Fruit fly (Drosophila melanogaster) whole organism, embryonic: ENCODE measurements around the gene Lsp2.
A peak's percentile ranks its signal among the peaks of the same experiment; 100 is the strongest.

Experiments
- Asciz ChIP-seq: fragments of 200-800 bp; sonication (Bioruptor generic); optimal IDR thresholded peaks from 2 replicates; lab custom pipeline; 2017; ENCODE audit warnings: missing biosample characterization, mild to moderate bottlenecking, missing genetic modification characterization, missing genetic modification reagents
- Bgb ChIP-seq: fragments of 200-800 bp; sonication (Bioruptor generic); IDR thresholded peaks from 2 replicates; pipeline ENCODE4 v1.3.6; 2022; ENCODE audit warnings: missing biosample characterization, missing genetic modification characterization; ENCODE audit not compliant: partially characterized antibody
- CG11247 ChIP-seq: fragments of 200-800 bp; sonication (Bioruptor generic); IDR thresholded peaks from 2 replicates; pipeline ENCODE4 v1.3.6; 2022; ENCODE audit warnings: missing biosample characterization, missing genetic modification characterization
- CG12391 ChIP-seq: fragments of 200-800 bp; sonication (Bioruptor generic); optimal IDR thresholded peaks from 3 replicates; lab custom pipeline; 2018; ENCODE audit warnings: missing biosample characterization, mild to moderate bottlenecking, missing genetic modification characterization, moderate library complexity
- CG13287 ChIP-seq: fragments of 200-800 bp; sonication (Bioruptor generic); IDR thresholded peaks from 2 replicates; pipeline ENCODE4 v1.3.6; 2022; ENCODE audit warnings: missing biosample characterization, missing genetic modification characterization; ENCODE audit not compliant: partially characterized antibody
- CG14710 ChIP-seq: fragments of 200-800 bp; sonication (Bioruptor generic); optimal IDR thresholded peaks from 3 replicates; lab custom pipeline; 2019; ENCODE audit warnings: missing biosample characterization, mild to moderate bottlenecking, missing genetic modification characterization, moderate library complexity
- CG17829 ChIP-seq: fragments of 200-800 bp; optimal IDR thresholded peaks from 2 replicates; lab custom pipeline; 2019; ENCODE audit warnings: missing biosample characterization, mild to moderate bottlenecking, missing genetic modification characterization, moderate library complexity
- CG2116 ChIP-seq: fragments of 200-800 bp; sonication (Bioruptor generic); optimal IDR thresholded peaks from 3 replicates; lab custom pipeline; 2018; ENCODE audit warnings: missing biosample characterization, mild to moderate bottlenecking, missing genetic modification characterization
- CG2129 ChIP-seq: fragments of 200-800 bp; sonication (Bioruptor generic); IDR thresholded peaks from 2 replicates; pipeline ENCODE4 v1.3.6; 2022; ENCODE audit warnings: missing biosample characterization, missing genetic modification characterization; ENCODE audit not compliant: partially characterized antibody
- CG2712 ChIP-seq: fragments of 200-800 bp; optimal IDR thresholded peaks from 3 replicates; lab custom pipeline; 2019; ENCODE audit warnings: missing biosample characterization, mild to moderate bottlenecking, missing genetic modification characterization, moderate library complexity
- CG34422 ChIP-seq: fragments of 200-800 bp; sonication (Bioruptor generic); IDR thresholded peaks from 3 replicates; pipeline ENCODE4 v1.3.6; 2022; ENCODE audit warnings: missing biosample characterization, missing genetic modification characterization
- CG4360 ChIP-seq: fragments of 200-800 bp; sonication (Bioruptor generic); IDR thresholded peaks from 2 replicates; pipeline ENCODE4 v1.3.6; 2022; ENCODE audit warnings: missing biosample characterization, missing genetic modification characterization
- CG43689 ChIP-seq: fragments of 200-800 bp; sonication (Bioruptor generic); IDR thresholded peaks from 2 replicates; pipeline ENCODE4 v1.3.6; 2022; ENCODE audit warnings: missing biosample characterization, missing genetic modification characterization
- CG6813 ChIP-seq: fragments of 200-800 bp; sonication (Bioruptor generic); optimal IDR thresholded peaks from 2 replicates; lab custom pipeline; 2017; ENCODE audit warnings: missing biosample characterization, missing genetic modification characterization, mild to moderate bottlenecking, moderate library complexity, missing genetic modification reagents
- Dll ChIP-seq: fragments of 200-800 bp; sonication (Bioruptor generic); IDR thresholded peaks from 4 replicates; pipeline ENCODE4 v1.3.6; 2022; ENCODE audit warnings: missing biosample characterization, missing genetic modification characterization; ENCODE audit not compliant: partially characterized antibody
- Doc3 ChIP-seq: fragments of 200-800 bp; sonication (Bioruptor generic); IDR thresholded peaks from 3 replicates; pipeline ENCODE4 v1.3.6; 2022; ENCODE audit warnings: missing biosample characterization, missing genetic modification characterization; ENCODE audit not compliant: partially characterized antibody
- HLH4C ChIP-seq: fragments of 200-800 bp; sonication (Bioruptor generic); IDR thresholded peaks from 3 replicates; pipeline ENCODE4 v1.3.6; 2022; ENCODE audit warnings: missing biosample characterization, missing genetic modification characterization; ENCODE audit not compliant: partially characterized antibody
- MESR4 ChIP-seq: fragments of 200-800 bp; sonication (Bioruptor generic); optimal IDR thresholded peaks from 2 replicates; lab custom pipeline; 2018; ENCODE audit warnings: missing biosample characterization, mild to moderate bottlenecking, missing genetic modification characterization, moderate library complexity
- Med ChIP-seq: fragments of 200-800 bp; sonication (Bioruptor generic); peaks from one replicate; lab custom pipeline; 2016; ENCODE audit warnings: missing biosample characterization, missing genetic modification characterization, mild to moderate bottlenecking, inconsistent platforms, moderate library complexity
- Mrtf ChIP-seq: fragments of 200-800 bp; sonication (Bioruptor generic); IDR thresholded peaks from 3 replicates; pipeline ENCODE4 v1.3.6; 2022; ENCODE audit warnings: missing biosample characterization, missing genetic modification characterization
- Opbp ChIP-seq: fragments of 200-800 bp; sonication (Bioruptor generic); IDR thresholded peaks from 3 replicates; pipeline ENCODE4 v1.3.6; 2022; ENCODE audit warnings: missing biosample characterization, missing genetic modification characterization; ENCODE audit not compliant: partially characterized antibody
- PHDP ChIP-seq: fragments of 200-800 bp; sonication (Bioruptor generic); optimal IDR thresholded peaks from 3 replicates; lab custom pipeline; 2018; ENCODE audit warnings: missing biosample characterization, mild to moderate bottlenecking, missing genetic modification characterization, moderate library complexity
- Scr ChIP-seq: fragments of 200-800 bp; sonication (Bioruptor generic); IDR thresholded peaks from 2 replicates; pipeline ENCODE4 v1.3.6; 2022; ENCODE audit warnings: missing biosample characterization, missing genetic modification characterization; ENCODE audit not compliant: partially characterized antibody
- Sry-δ ChIP-seq: fragments of 200-800 bp; sonication (Bioruptor generic); optimal IDR thresholded peaks from 2 replicates; lab custom pipeline; 2016; ENCODE audit warnings: missing biosample characterization, missing genetic modification characterization
- YL-1 ChIP-seq: fragments of 200-800 bp; sonication (Bioruptor generic); optimal IDR thresholded peaks from 3 replicates; lab custom pipeline; 2017; ENCODE audit warnings: missing biosample characterization, mild to moderate bottlenecking, missing genetic modification characterization
- amos ChIP-seq: fragments of 200-800 bp; sonication (Bioruptor generic); IDR thresholded peaks from 2 replicates; pipeline ENCODE4 v1.3.6; 2022; ENCODE audit warnings: missing biosample characterization, missing genetic modification characterization; ENCODE audit not compliant: partially characterized antibody
- ash1 ChIP-seq: fragments of 200-800 bp; sonication (Bioruptor generic); optimal IDR thresholded peaks from 2 replicates; lab custom pipeline; 2018; ENCODE audit warnings: missing biosample characterization, mild to moderate bottlenecking, missing genetic modification characterization
- ato ChIP-seq: fragments of 200-800 bp; sonication (Bioruptor generic); IDR thresholded peaks from 2 replicates; pipeline ENCODE4 v1.3.6; 2022; ENCODE audit warnings: missing biosample characterization, missing genetic modification characterization; ENCODE audit not compliant: partially characterized antibody
- bbx ChIP-seq: fragments of 200-800 bp; sonication (Bioruptor generic); IDR thresholded peaks from 2 replicates; pipeline ENCODE4 v1.3.6; 2022; ENCODE audit warnings: missing biosample characterization, missing genetic modification characterization; ENCODE audit not compliant: partially characterized antibody
- bcd ChIP-seq: fragments of 200-800 bp; sonication (Bioruptor generic); optimal IDR thresholded peaks from 2 replicates; lab custom pipeline; 2017; ENCODE audit warnings: missing biosample characterization, mild to moderate bottlenecking, missing genetic modification characterization
- chinmo ChIP-seq: fragments of 200-800 bp; sonication (Bioruptor generic); IDR thresholded peaks from 4 replicates; pipeline ENCODE4 v1.3.6; 2022; ENCODE audit warnings: missing biosample characterization, missing genetic modification characterization; ENCODE audit not compliant: partially characterized antibody
- gro ChIP-seq: fragments of 200-800 bp; sonication (Bioruptor generic); optimal IDR thresholded peaks from 2 replicates; lab custom pipeline; 2016; ENCODE audit warnings: missing biosample characterization, missing genetic modification characterization
- hbn ChIP-seq: fragments of 200-800 bp; sonication (Bioruptor generic); IDR thresholded peaks from 2 replicates; pipeline ENCODE4 v1.3.6; 2022; ENCODE audit warnings: missing biosample characterization, missing genetic modification characterization; ENCODE audit not compliant: partially characterized antibody
- insv ChIP-seq, 2 experiments: fragments of 200-800 bp; sonication (Bioruptor generic); optimal IDR thresholded peaks; 3 replicates each; lab custom pipeline; 2016 to 2018; ENCODE audit warnings: missing biosample characterization in 2 of 2, missing genetic modification characterization in 2 of 2
- inv ChIP-seq: fragments of 200-800 bp; sonication (Bioruptor generic); IDR thresholded peaks from 2 replicates; pipeline ENCODE4 v1.3.6; 2022; ENCODE audit warnings: missing biosample characterization, missing genetic modification characterization; ENCODE audit not compliant: partially characterized antibody
- mld ChIP-seq: fragments of 200-800 bp; sonication (Bioruptor generic); IDR thresholded peaks from 3 replicates; pipeline ENCODE4 v1.3.6; 2022; ENCODE audit warnings: missing biosample characterization, missing genetic modification characterization; ENCODE audit not compliant: partially characterized antibody
- nerfin-2 ChIP-seq: fragments of 200-800 bp; sonication (Bioruptor generic); IDR thresholded peaks from 2 replicates; pipeline ENCODE4 v1.3.6; 2022; ENCODE audit warnings: missing biosample characterization, missing genetic modification characterization; ENCODE audit not compliant: partially characterized antibody
- onecut ChIP-seq: fragments of 200-800 bp; sonication (Bioruptor generic); IDR thresholded peaks from 2 replicates; pipeline ENCODE4 v1.3.6; 2022; ENCODE audit warnings: missing biosample characterization, missing genetic modification characterization
- pan ChIP-seq, 4 experiments: fragments of >200 bp in 3 of 4; fragments of 200-800 bp in 1 of 4; sonication (Bioruptor generic) in 1 of 4; optimal IDR thresholded peaks in 3 of 4; IDR thresholded peaks in 1 of 4; 2 replicates each; pipeline versions ENCODE4 v1.3.6 to Lab custom; 2017 to 2022; ENCODE audit warnings: missing biosample characterization in 2 of 4, missing genetic modification characterization in 2 of 4, mixed read lengths in 1 of 4
- sens ChIP-seq: fragments of 200-800 bp; sonication (Bioruptor generic); peaks from one replicate; lab custom pipeline; 2016; ENCODE audit warnings: missing biosample characterization, missing genetic modification characterization
- stwl ChIP-seq: fragments of 200-800 bp; sonication (Bioruptor generic); optimal IDR thresholded peaks from 3 replicates; lab custom pipeline; 2018; ENCODE audit warnings: missing biosample characterization, mild to moderate bottlenecking, missing genetic modification characterization, moderate library complexity
- tna ChIP-seq: fragments of 200-800 bp; sonication (Bioruptor generic); IDR thresholded peaks from 2 replicates; pipeline ENCODE4 v1.3.6; 2022; ENCODE audit warnings: missing biosample characterization, missing genetic modification characterization; ENCODE audit not compliant: partially characterized antibody
- trem ChIP-seq: fragments of 200-800 bp; optimal IDR thresholded peaks from 3 replicates; lab custom pipeline; 2019; ENCODE audit warnings: missing biosample characterization, mild to moderate bottlenecking, missing genetic modification characterization, moderate library complexity
- unc-4 ChIP-seq: fragments of 200-800 bp; sonication (Bioruptor generic); IDR thresholded peaks from 2 replicates; pipeline ENCODE4 v1.3.6; 2022; ENCODE audit warnings: missing biosample characterization, missing genetic modification characterization; ENCODE audit not compliant: partially characterized antibody

Gene Lsp2

dm6 chr3L:12118156-12118555, 11.0 kb upstream of the Lsp2 start, which contains the start of gene ssp (continued):
- TF ChIP-seq Opbp (GFP tag; lab: Robert Waterston, UW) (peak; percentile 86), amos (GFP tag; lab: Robert Waterston, UW) (peak; percentile 79), Asciz (GFP tag; lab: Kevin White, UChicago) (no peak), nerfin-2 (GFP tag; lab: Robert Waterston, UW) (peak; percentile 61), Doc3 (GFP tag; lab: Robert Waterston, UW) (peak; percentile 79), mld (GFP tag; lab: Robert Waterston, UW) (peak; percentile 66; the same call in 1 of the 3 replicates), CG6813 (GFP tag; lab: Kevin White, UChicago) (no peak), Sry-δ (GFP tag; lab: Kevin White, UChicago) (peak; percentile 85), CG34422 (GFP tag; lab: Robert Waterston, UW) (peak; percentile 20; the same call in 1 of the 3 replicates), hbn (GFP tag; lab: Robert Waterston, UW) (peak; percentile 82), CG14710 (tag; lab: Kevin White, UChicago) (peak; percentile 5), CG17829 (peak; percentile 14), bcd (no peak), CG12391 (tag; lab: Kevin White, UChicago) (peak; percentile 21), Dll (GFP tag; lab: Robert Waterston, UW) (peak; percentile 91), CG4360 (GFP tag; lab: Robert Waterston, UW) (0 out of 2 replicates have a peak, but pooled peaks have one; percentile 14), Med (GFP tag; lab: Kevin White, UChicago) (peak; percentile 47), Bgb (GFP tag; lab: Robert Waterston, UW) (peak; percentile 82), Scr (peak; percentile 84), bbx (peak; percentile 86), Mrtf (no peak), chinmo (0 out of 4 replicates have a peak, but pooled peaks have one; percentile 27), inv (GFP tag; lab: Robert Waterston, UW) (peak; percentile 61), sens (peak; percentile 7), stwl (tag; lab: Kevin White, UChicago) (peak; percentile 79), ato (GFP tag; lab: Robert Waterston, UW) (peak; percentile 56; the same call in 1 of the 2 replicates), HLH4C (GFP tag; lab: Robert Waterston, UW) (peak; percentile 78), CG2116 (GFP tag; lab: Kevin White, UChicago) (peak; percentile 27), gro (GFP tag; lab: Kevin White, UChicago) (no peak), pan (optimal IDR thresholded peaks at IDR 0.05; lab: Kevin White, UChicago) (no peak), pan (GFP tag; optimal IDR thresholded peaks at IDR 0.05 in 1 of 2, IDR thresholded peaks at IDR 0.05 in 1 of 2) (no peak), ash1 (GFP tag; lab: Kevin White, UChicago) (no peak), YL-1 (GFP tag; lab: Kevin White, UChicago) (peak; percentile 28), unc-4 (GFP tag; lab: Robert Waterston, UW) (peak; percentile 89), MESR4 (GFP tag; lab: Kevin White, UChicago) (peak; percentile 82), CG43689 (GFP tag; lab: Robert Waterston, UW) (no peak), CG13287 (GFP tag; lab: Robert Waterston, UW) (peak; percentile 91), CG11247 (GFP tag; lab: Robert Waterston, UW) (no peak), trem (peak; percentile 41), CG2712 (peak; percentile 16), tna (GFP tag; lab: Robert Waterston, UW) (peak; percentile 59), insv (GFP tag; optimal IDR thresholded peaks at IDR 0.05; lab: Kevin White, UChicago) (no peak), onecut (GFP tag; lab: Robert Waterston, UW) (peak; percentile 30; the same call in 1 of the 2 replicates), CG2129 (GFP tag; lab: Robert Waterston, UW) (peak; percentile 75), PHDP (no peak)
